Fruit fly (Drosophila melanogaster) whole organism, adult: ENCODE results near the gene msi.

Experiments used
- CG12768 ChIP-seq: fragments of 200-800 bp; sonication (Bioruptor generic); optimal IDR thresholded peaks from 2 replicates; lab custom pipeline; 2017; ENCODE audit warnings: missing biosample characterization, missing genetic modification characterization, mild to moderate bottlenecking, moderate library complexity, missing genetic modification reagents
- kay ChIP-seq: fragments of 200-800 bp; sonication (Bioruptor generic); peaks from one replicate; lab custom pipeline; 2016; ENCODE audit warnings: missing biosample characterization, missing genetic modification characterization, borderline replicate concordance
- tj ChIP-seq: fragments of 200-800 bp; sonication (Bioruptor generic); optimal IDR thresholded peaks from 3 replicates; lab custom pipeline; 2017; ENCODE audit warnings: missing biosample characterization, mild to moderate bottlenecking, missing genetic modification characterization, moderate library complexity

dm6 chr3R:25609027-25609426 lies 93.1 kb downstream of the msi start, which contains the start of gene ymp:
- TF ChIP-seq CG12768 (GFP tag; lab: Kevin White, UChicago) (no peak), kay (GFP tag; lab: Kevin White, UChicago) (no peak), tj (no peak)
